Worm (Caenorhabditis elegans) whole organism, young adult: ENCODE results near the gene R10E11.6.

ENCODE experiments used
- B0035.1 ChIP-seq: sonication (generic microtip); optimal IDR thresholded peaks from 2 replicates; lab custom pipeline; 2016; ENCODE audit warnings: missing genetic modification characterization, mild to moderate bottlenecking, missing compliant biosample characterization, missing genotype, missing genetic modification reagents
- B0336.3 ChIP-seq: fragments of 200-800 bp; sonication (Bioruptor generic); IDR thresholded peaks from 2 replicates; pipeline ENCODE4 v1.3.6; 2022; ENCODE audit warnings: missing genetic modification characterization, missing compliant biosample characterization
- C17E4.6 ChIP-seq: fragments of 200-800 bp; sonication (Bioruptor generic); IDR thresholded peaks from 2 replicates; pipeline ENCODE4 v1.3.6; 2022; ENCODE audit warnings: missing genetic modification reagents, missing genetic modification characterization, missing compliant biosample characterization
- F10E7.11 ChIP-seq: sonication (generic microtip); optimal IDR thresholded peaks from 2 replicates; lab custom pipeline; 2017; ENCODE audit warnings: mild to moderate bottlenecking, missing genetic modification characterization, moderate library complexity, missing compliant biosample characterization
- F22D6.2 ChIP-seq: sonication (generic microtip); optimal IDR thresholded peaks from 2 replicates; lab custom pipeline; 2016; ENCODE audit warnings: mild to moderate bottlenecking, missing genetic modification characterization, missing compliant biosample characterization
- F23B12.7 ChIP-seq: sonication (generic microtip); optimal IDR thresholded peaks from 2 replicates; lab custom pipeline; 2017; ENCODE audit warnings: missing genetic modification characterization, mild to moderate bottlenecking, missing compliant biosample characterization, antibody characterized with exemption, moderate library complexity; ENCODE audit not compliant: insufficient read depth
- F57C9.4 ChIP-seq: sonication (generic microtip); optimal IDR thresholded peaks from 2 replicates; lab custom pipeline; 2017; ENCODE audit warnings: mild to moderate bottlenecking, missing genetic modification characterization, missing compliant biosample characterization
- Y53F4B.3 ChIP-seq: fragments of 200-800 bp; sonication (Bioruptor generic); IDR thresholded peaks from 2 replicates; pipeline ENCODE4 v1.3.6; 2022; ENCODE audit warnings: missing genetic modification reagents, missing genetic modification characterization, missing compliant biosample characterization
- Y79H2A.3 ChIP-seq: fragments of 200-800 bp; sonication (Bioruptor generic); conservative IDR thresholded peaks from 2 replicates; pipeline ENCODE4 v1.3.6; 2022; ENCODE audit warnings: missing genetic modification reagents, missing genetic modification characterization, missing compliant biosample characterization
- atf-7 ChIP-seq: sonication (generic microtip); optimal IDR thresholded peaks from 2 replicates; lab custom pipeline; 2017; ENCODE audit warnings: mild to moderate bottlenecking, missing genetic modification characterization, missing compliant biosample characterization
- athp-1 ChIP-seq: sonication (generic microtip); optimal IDR thresholded peaks from 2 replicates; lab custom pipeline; 2017; ENCODE audit warnings: mild to moderate bottlenecking, missing genetic modification characterization, missing compliant biosample characterization
- bed-1 ChIP-seq: fragments of 200-800 bp; sonication (Bioruptor generic); IDR thresholded peaks from 2 replicates; pipeline ENCODE4 v1.3.6; 2022; ENCODE audit warnings: missing genetic modification reagents, missing genetic modification characterization, missing compliant biosample characterization
- bed-2 ChIP-seq: fragments of 200-800 bp; sonication (Bioruptor generic); IDR thresholded peaks from 2 replicates; pipeline ENCODE4 v1.3.6; 2022; ENCODE audit warnings: missing genetic modification reagents, missing genetic modification characterization, missing compliant biosample characterization
- cebp-1 ChIP-seq, 2 experiments: fragments of 200-800 bp in 1 of 2; sonication (Bioruptor generic) in 1 of 2; sonication (generic microtip) in 1 of 2; IDR thresholded peaks in 1 of 2; optimal IDR thresholded peaks in 1 of 2; 2 replicates each; pipeline versions ENCODE4 v1.3.6 to Lab custom; 2017 to 2022; ENCODE audit warnings: missing compliant biosample characterization in 2 of 2, missing genetic modification characterization in 2 of 2, mild to moderate bottlenecking in 1 of 2, missing genetic modification reagents in 1 of 2, moderate library complexity in 1 of 2
- ceh-100 ChIP-seq: fragments of 200-800 bp; sonication (Bioruptor generic); IDR thresholded peaks from 2 replicates; pipeline ENCODE4 v1.3.6; 2022; ENCODE audit warnings: missing genetic modification reagents, missing genetic modification characterization, missing compliant biosample characterization
- ceh-27 ChIP-seq: fragments of 200-800 bp; sonication (Bioruptor generic); optimal IDR thresholded peaks from 2 replicates; lab custom pipeline; 2018; ENCODE audit warnings: mild to moderate bottlenecking, missing genetic modification characterization, moderate library complexity, missing compliant biosample characterization
- ceh-40 ChIP-seq: fragments of 200-800 bp; sonication (Bioruptor generic); IDR thresholded peaks from 2 replicates; pipeline ENCODE4 v1.3.6; 2022; ENCODE audit warnings: missing genetic modification characterization, missing compliant biosample characterization
- ceh-58 ChIP-seq: fragments of 200-800 bp; sonication (Bioruptor generic); IDR thresholded peaks from 2 replicates; pipeline ENCODE4 v1.3.6; 2022; ENCODE audit warnings: missing genetic modification characterization, missing compliant biosample characterization
- die-1 ChIP-seq: sonication (generic microtip); optimal IDR thresholded peaks from 2 replicates; lab custom pipeline; 2016; ENCODE audit warnings: missing genotype, mild to moderate bottlenecking, missing genetic modification characterization, missing compliant biosample characterization
- dpff-1 ChIP-seq: sonication (generic microtip); optimal IDR thresholded peaks from 2 replicates; lab custom pipeline; 2017; ENCODE audit warnings: mild to moderate bottlenecking, missing genetic modification characterization, missing compliant biosample characterization
- dpl-1 ChIP-seq: fragments of 150-350 bp; optimal IDR thresholded peaks from 2 replicates; lab custom pipeline; 2014; ENCODE audit warnings: missing biosample characterization, missing genetic modification reagents, missing genetic modification characterization
- ets-4 ChIP-seq: fragments of 200-800 bp; sonication (Bioruptor generic); optimal IDR thresholded peaks from 2 replicates; lab custom pipeline; 2018; ENCODE audit warnings: mild to moderate bottlenecking, missing genetic modification characterization, missing compliant biosample characterization
- gei-17 ChIP-seq: fragments of 200-800 bp; sonication (Bioruptor generic); optimal IDR thresholded peaks from 2 replicates; lab custom pipeline; 2018; ENCODE audit warnings: mild to moderate bottlenecking, missing genetic modification characterization, missing compliant biosample characterization
- him-1 ChIP-seq: sonication (generic microtip); optimal IDR thresholded peaks from 2 replicates; lab custom pipeline; 2016; ENCODE audit warnings: missing genotype, missing genetic modification reagents, missing genetic modification characterization, missing compliant biosample characterization
- hmg-1.2 ChIP-seq: fragments of 200-800 bp; sonication (Bioruptor generic); IDR thresholded peaks from 2 replicates; pipeline ENCODE4 v1.3.6; 2022; ENCODE audit warnings: missing genetic modification reagents, missing genetic modification characterization, missing compliant biosample characterization
- hmg-20 ChIP-seq: fragments of 200-800 bp; sonication (Bioruptor generic); IDR thresholded peaks from 2 replicates; pipeline ENCODE4 v1.3.6; 2022; ENCODE audit warnings: missing genetic modification reagents, missing genetic modification characterization, missing compliant biosample characterization
- hrde-1 ChIP-seq: sonication (generic microtip); optimal IDR thresholded peaks from 2 replicates; lab custom pipeline; 2016; ENCODE audit warnings: missing genetic modification characterization, mild to moderate bottlenecking, missing compliant biosample characterization, moderate library complexity, missing genotype, missing genetic modification reagents, borderline replicate concordance
- hsf-1 ChIP-seq: fragments of 200-800 bp; sonication (Bioruptor generic); IDR thresholded peaks from 2 replicates; pipeline ENCODE4 v1.3.6; 2022; ENCODE audit warnings: missing genetic modification reagents, missing genetic modification characterization, missing compliant biosample characterization
- let-526 ChIP-seq: fragments of 200-800 bp; sonication (Bioruptor generic); IDR thresholded peaks from 2 replicates; pipeline ENCODE4 v1.3.6; 2022; ENCODE audit warnings: missing genetic modification reagents, missing genetic modification characterization, missing compliant biosample characterization
- lin-35 ChIP-seq, 3 experiments: fragments of 150-350 bp in 2 of 3; sonication (generic microtip) in 1 of 3; optimal IDR thresholded peaks; 2 replicates each; lab custom pipeline; 2014 to 2018; ENCODE audit warnings: missing biosample characterization in 3 of 3, missing genetic modification characterization in 3 of 3, missing genetic modification reagents in 3 of 3
- lin-54 ChIP-seq: fragments of 200-800 bp; sonication (Bioruptor generic); optimal IDR thresholded peaks from 2 replicates; lab custom pipeline; 2018; ENCODE audit warnings: mild to moderate bottlenecking, missing genetic modification characterization, missing compliant biosample characterization
- lir-1 ChIP-seq: fragments of 200-800 bp; sonication (Bioruptor generic); conservative IDR thresholded peaks from 2 replicates; pipeline ENCODE4 v1.3.6; 2022; ENCODE audit warnings: missing genetic modification reagents, missing genetic modification characterization, missing compliant biosample characterization
- madf-3 ChIP-seq: fragments of 200-800 bp; sonication (Bioruptor generic); IDR thresholded peaks from 2 replicates; pipeline ENCODE4 v1.3.6; 2022; ENCODE audit warnings: missing genetic modification reagents, missing genetic modification characterization, missing compliant biosample characterization
- madf-6 ChIP-seq: fragments of 200-800 bp; sonication (Bioruptor generic); IDR thresholded peaks from 2 replicates; pipeline ENCODE4 v1.3.6; 2022; ENCODE audit warnings: missing genetic modification reagents, missing genetic modification characterization, missing compliant biosample characterization
- madf-8 ChIP-seq: fragments of 200-800 bp; sonication (Bioruptor generic); conservative IDR thresholded peaks from 2 replicates; pipeline ENCODE4 v1.3.6; 2022; ENCODE audit warnings: missing genetic modification reagents, missing genetic modification characterization, missing compliant biosample characterization
- mcd-1 ChIP-seq: fragments of 200-800 bp; sonication (Bioruptor generic); IDR thresholded peaks from 2 replicates; pipeline ENCODE4 v1.3.6; 2022; ENCODE audit warnings: missing genetic modification reagents, missing genetic modification characterization, missing compliant biosample characterization
- nfya-1 ChIP-seq: sonication (generic microtip); optimal IDR thresholded peaks from 2 replicates; lab custom pipeline; 2017; ENCODE audit warnings: antibody characterized with exemption, missing compliant biosample characterization, missing genetic modification characterization, borderline replicate concordance; ENCODE audit not compliant: insufficient read depth
- nhr-90 ChIP-seq: sonication (generic microtip); optimal IDR thresholded peaks from 2 replicates; lab custom pipeline; 2016; ENCODE audit warnings: missing genotype, mild to moderate bottlenecking, missing genetic modification characterization, missing compliant biosample characterization
- pbrm-1 ChIP-seq: fragments of 200-800 bp; sonication (Bioruptor generic); IDR thresholded peaks from 2 replicates; pipeline ENCODE4 v1.3.6; 2022; ENCODE audit warnings: missing genetic modification reagents, missing genetic modification characterization, missing compliant biosample characterization
- snpc-4 ChIP-seq, 5 experiments: fragments of 150-350 bp in 1 of 5; sonication (generic microtip) in 4 of 5; optimal IDR thresholded peaks; 2 replicates each; lab custom pipeline; 2014 to 2018; ENCODE audit warnings: missing genetic modification characterization in 5 of 5, missing biosample characterization in 3 of 5, antibody characterized with exemption in 2 of 5, mild to moderate bottlenecking in 2 of 5, missing compliant biosample characterization in 2 of 5, missing genotype in 2 of 5, moderate library complexity in 2 of 5, missing genetic modification reagents in 1 of 5
- tbp1 ChIP-seq: fragments of 200-800 bp; sonication (Bioruptor generic); optimal IDR thresholded peaks from 2 replicates; lab custom pipeline; 2018; ENCODE audit warnings: mild to moderate bottlenecking, missing genetic modification characterization, missing compliant biosample characterization
- tlf-1 ChIP-seq: fragments of 200-800 bp; sonication (Bioruptor generic); optimal IDR thresholded peaks from 2 replicates; lab custom pipeline; 2018; ENCODE audit warnings: mild to moderate bottlenecking, missing genetic modification characterization, missing compliant biosample characterization
- unc-130 ChIP-seq: sonication (generic microtip); optimal IDR thresholded peaks from 2 replicates; lab custom pipeline; 2016; ENCODE audit warnings: missing genetic modification reagents, missing genetic modification characterization, missing compliant biosample characterization
- unc-62 ChIP-seq: fragments of 150-350 bp; optimal IDR thresholded peaks from 2 replicates; lab custom pipeline; 2014; ENCODE audit warnings: missing biosample characterization, missing genetic modification reagents, missing genetic modification characterization
- xnd-1 ChIP-seq: sonication (generic microtip); optimal IDR thresholded peaks from 2 replicates; lab custom pipeline; 2016; ENCODE audit warnings: missing genotype, missing genetic modification reagents, missing genetic modification characterization, missing compliant biosample characterization

Gene R10E11.6

DNA sequence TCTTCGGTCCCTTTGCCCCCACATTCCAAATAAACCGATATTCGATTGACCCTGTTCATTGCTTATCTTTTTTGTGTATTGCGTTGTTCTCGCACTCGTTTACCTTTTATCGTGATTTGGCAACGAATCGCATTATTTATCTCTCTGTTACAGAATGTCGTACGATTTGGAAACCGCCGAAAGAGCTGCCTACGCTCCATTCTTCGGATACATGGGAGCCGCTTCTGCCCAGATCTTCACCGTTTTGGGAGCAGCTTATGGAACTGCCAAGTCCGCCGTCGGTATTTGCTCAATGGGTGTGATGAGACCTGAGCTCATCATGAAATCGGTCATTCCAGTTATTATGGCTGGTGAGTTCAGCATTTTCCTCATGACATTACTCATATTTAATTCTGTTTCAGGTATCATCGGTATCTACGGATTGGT, 782 bp upstream of the R10E11.6 start, which contains the start of gene vha-2 (continued):
- TF ChIP-seq snpc-4 (GFP tag; optimal IDR thresholded peaks at IDR 0.05; lab: Kevin White, UChicago) (no peak), snpc-4 (tag; optimal IDR thresholded peaks at IDR 0.05; lab: Kevin White, UChicago) (peak in 1 of 4 experiments; percentile 29), dpl-1 (GFP tag; lab: Kevin White, UChicago) (no peak), F10E7.11 (tag; lab: Kevin White, UChicago) (no peak), hmg-20 (GFP tag; lab: Robert Waterston, UW) (no peak), xnd-1 (no peak), ets-4 (peak; percentile 66), unc-130 (GFP tag; lab: Kevin White, UChicago) (no peak), bed-2 (GFP tag; lab: Robert Waterston, UW) (no peak), madf-8 (GFP tag; lab: Robert Waterston, UW) (no peak), atf-7 (peak; percentile 40), athp-1 (tag; lab: Kevin White, UChicago) (peak; percentile 77), F22D6.2 (tag; lab: Kevin White, UChicago) (no peak), nhr-90 (tag; lab: Kevin White, UChicago) (peak; percentile 43), mcd-1 (GFP tag; lab: Robert Waterston, UW) (peak; percentile 62), ceh-58 (GFP tag; lab: Robert Waterston, UW) (no peak), ceh-27 (GFP tag; lab: Kevin White, UChicago) (no peak), C17E4.6 (GFP tag; lab: Robert Waterston, UW) (peak; percentile 22; the same call in 1 of the 2 replicates), hrde-1 (tag; lab: Kevin White, UChicago) (peak; percentile 79), B0035.1 (peak; percentile 55), ceh-40 (GFP tag; lab: Robert Waterston, UW) (0 out of 2 replicates have a peak, but pooled peaks have one; percentile 8), pbrm-1 (peak; percentile 75), F23B12.7 (tag; lab: Kevin White, UChicago) (no peak), lin-54 (GFP tag; lab: Kevin White, UChicago) (peak; percentile 3), dpff-1 (peak; percentile 11), unc-62 (GFP tag; lab: Kevin White, UChicago) (no peak), Y53F4B.3 (GFP tag; lab: Robert Waterston, UW) (no peak), let-526 (no peak), die-1 (tag; lab: Kevin White, UChicago) (peak; percentile 62)

- TF ChIP-seq B0035.1 (peak; percentile 7), hmg-1.2 (GFP tag; lab: Robert Waterston, UW) (peak; percentile 22; the same call in 1 of the 2 replicates), him-1 (tag; lab: Kevin White, UChicago) (no peak), madf-3 (GFP tag; lab: Robert Waterston, UW) (peak; percentile 85), cebp-1 (GFP tag; IDR thresholded peaks at IDR 0.05; lab: Robert Waterston, UW) (no peak), cebp-1 (tag; optimal IDR thresholded peaks at IDR 0.05; lab: Kevin White, UChicago) (peak; percentile 29), madf-6 (peak; percentile 42), nfya-1 (tag; lab: Kevin White, UChicago) (no peak), F57C9.4 (tag; lab: Kevin White, UChicago) (peak; percentile 80), hsf-1 (GFP tag; lab: Robert Waterston, UW) (0 out of 2 replicates have a peak, but pooled peaks have one; percentile 54), lin-35 (GFP tag; optimal IDR thresholded peaks at IDR 0.05; lab: Kevin White, UChicago) (peak in 1 of 3 experiments; percentile 57), Y79H2A.3 (no peak), ceh-58 (GFP tag; lab: Robert Waterston, UW) (0 out of 2 replicates have a peak, but pooled peaks have one; percentile 60), lir-1 (GFP tag; lab: Robert Waterston, UW) (no peak), tbp1 (GFP tag; lab: Kevin White, UChicago) (peak; percentile 4), F10E7.11 (tag; lab: Kevin White, UChicago) (peak; percentile 62), B0336.3 (GFP tag; lab: Robert Waterston, UW) (peak; percentile 50; the same call in 1 of the 2 replicates), bed-1 (GFP tag; lab: Robert Waterston, UW) (0 out of 2 replicates have a peak, but pooled peaks have one; percentile 14), snpc-4 (GFP tag; optimal IDR thresholded peaks at IDR 0.05; lab: Kevin White, UChicago) (no peak), snpc-4 (tag; optimal IDR thresholded peaks at IDR 0.05; lab: Kevin White, UChicago) (peak in 1 of 4 experiments; percentile 2), tlf-1 (peak; percentile 42), gei-17 (GFP tag; lab: Kevin White, UChicago) (peak; percentile 3), ceh-100 (GFP tag; lab: Robert Waterston, UW) (no peak; the same call in 1 of the 2 replicates)
These were observed 356 bp downstream of the R10E11.6 start for ce11 chrIII:9783133-9783590.
